Worm (Caenorhabditis elegans) whole organism, young adult: Measurements from ENCODE around the gene ztf-17.
A peak's percentile ranks its signal among the peaks of the same experiment; 100 is the strongest.

ENCODE experiments used
- B0261.1 ChIP-seq: sonication (generic microtip); optimal IDR thresholded peaks from 2 replicates; lab custom pipeline; 2016; ENCODE audit warnings: mild to moderate bottlenecking, missing genetic modification characterization, moderate library complexity, missing compliant biosample characterization
- F10E7.11 ChIP-seq: sonication (generic microtip); optimal IDR thresholded peaks from 2 replicates; lab custom pipeline; 2017; ENCODE audit warnings: mild to moderate bottlenecking, missing genetic modification characterization, moderate library complexity, missing compliant biosample characterization
- F23B12.7 ChIP-seq: sonication (generic microtip); optimal IDR thresholded peaks from 2 replicates; lab custom pipeline; 2017; ENCODE audit warnings: missing genetic modification characterization, mild to moderate bottlenecking, missing compliant biosample characterization, antibody characterized with exemption, moderate library complexity; ENCODE audit not compliant: insufficient read depth
- F33H1.4 ChIP-seq: fragments of 200-800 bp; sonication (Bioruptor generic); IDR thresholded peaks from 2 replicates; pipeline ENCODE4 v1.3.6; 2022; ENCODE audit warnings: missing genetic modification reagents, missing genetic modification characterization, missing compliant biosample characterization
- Y53F4B.3 ChIP-seq: fragments of 200-800 bp; sonication (Bioruptor generic); IDR thresholded peaks from 2 replicates; pipeline ENCODE4 v1.3.6; 2022; ENCODE audit warnings: missing genetic modification reagents, missing genetic modification characterization, missing compliant biosample characterization
- Y53G8AR.9 ChIP-seq: fragments of 200-800 bp; sonication (Bioruptor generic); conservative IDR thresholded peaks from 2 replicates; pipeline ENCODE4 v1.3.6; 2022; ENCODE audit warnings: missing genetic modification reagents, missing genetic modification characterization, missing compliant biosample characterization
- Y56A3A.18 ChIP-seq: fragments of 200-800 bp; sonication (Bioruptor generic); IDR thresholded peaks from 2 replicates; pipeline ENCODE4 v1.3.6; 2022; ENCODE audit warnings: missing genetic modification reagents, missing genetic modification characterization, missing compliant biosample characterization
- Y95B8A.8 ChIP-seq: fragments of 200-800 bp; sonication (Bioruptor generic); IDR thresholded peaks from 2 replicates; pipeline ENCODE4 v1.3.6; 2022; ENCODE audit warnings: missing genetic modification reagents, missing genetic modification characterization, missing compliant biosample characterization
- attf-5 ChIP-seq: fragments of 200-800 bp; sonication (Bioruptor generic); optimal IDR thresholded peaks from 2 replicates; lab custom pipeline; 2018; ENCODE audit warnings: mild to moderate bottlenecking, missing genetic modification characterization, missing compliant biosample characterization
- attf-6 ChIP-seq: fragments of 200-800 bp; sonication (Bioruptor generic); IDR thresholded peaks from 2 replicates; pipeline ENCODE4 v1.3.6; 2022; ENCODE audit warnings: missing genetic modification reagents, missing genetic modification characterization, missing compliant biosample characterization
- ccch-3 ChIP-seq: fragments of 200-800 bp; sonication (Bioruptor generic); optimal IDR thresholded peaks from 2 replicates; lab custom pipeline; 2018; ENCODE audit warnings: mild to moderate bottlenecking, missing genetic modification characterization, missing compliant biosample characterization
- ceh-100 ChIP-seq: fragments of 200-800 bp; sonication (Bioruptor generic); IDR thresholded peaks from 2 replicates; pipeline ENCODE4 v1.3.6; 2022; ENCODE audit warnings: missing genetic modification reagents, missing genetic modification characterization, missing compliant biosample characterization
- ceh-91 ChIP-seq: fragments of 200-800 bp; sonication (Bioruptor generic); IDR thresholded peaks from 2 replicates; pipeline ENCODE4 v1.3.6; 2022; ENCODE audit warnings: missing genetic modification reagents, missing genetic modification characterization, missing compliant biosample characterization
- dox-1 ChIP-seq: fragments of 200-800 bp; sonication (Bioruptor generic); IDR thresholded peaks from 2 replicates; pipeline ENCODE4 v1.3.6; 2022; ENCODE audit warnings: missing genetic modification reagents, missing genetic modification characterization, missing compliant biosample characterization
- efl-1 ChIP-seq: fragments of 150-350 bp; optimal IDR thresholded peaks from 2 replicates; lab custom pipeline; 2014; ENCODE audit warnings: missing biosample characterization, missing genetic modification reagents, missing genetic modification characterization
- egrh-3 ChIP-seq: fragments of 200-800 bp; sonication (Bioruptor generic); IDR thresholded peaks from 2 replicates; pipeline ENCODE4 v1.3.6; 2022; ENCODE audit warnings: missing genetic modification reagents, missing genetic modification characterization, missing compliant biosample characterization
- ekl-4 ChIP-seq: fragments of 200-800 bp; sonication (Bioruptor generic); IDR thresholded peaks from 2 replicates; pipeline ENCODE4 v1.3.6; 2022; ENCODE audit warnings: missing genetic modification reagents, missing genetic modification characterization, missing compliant biosample characterization
- ets-4 ChIP-seq: fragments of 200-800 bp; sonication (Bioruptor generic); optimal IDR thresholded peaks from 2 replicates; lab custom pipeline; 2018; ENCODE audit warnings: mild to moderate bottlenecking, missing genetic modification characterization, missing compliant biosample characterization
- gei-17 ChIP-seq: fragments of 200-800 bp; sonication (Bioruptor generic); optimal IDR thresholded peaks from 2 replicates; lab custom pipeline; 2018; ENCODE audit warnings: mild to moderate bottlenecking, missing genetic modification characterization, missing compliant biosample characterization
- him-1 ChIP-seq: sonication (generic microtip); optimal IDR thresholded peaks from 2 replicates; lab custom pipeline; 2016; ENCODE audit warnings: missing genotype, missing genetic modification reagents, missing genetic modification characterization, missing compliant biosample characterization
- hmg-1.2 ChIP-seq: fragments of 200-800 bp; sonication (Bioruptor generic); IDR thresholded peaks from 2 replicates; pipeline ENCODE4 v1.3.6; 2022; ENCODE audit warnings: missing genetic modification reagents, missing genetic modification characterization, missing compliant biosample characterization
- hrde-1 ChIP-seq: sonication (generic microtip); optimal IDR thresholded peaks from 2 replicates; lab custom pipeline; 2016; ENCODE audit warnings: missing genetic modification characterization, mild to moderate bottlenecking, missing compliant biosample characterization, moderate library complexity, missing genotype, missing genetic modification reagents, borderline replicate concordance
- let-607 ChIP-seq, 2 experiments: fragments of 200-800 bp in 1 of 2; sonication (Bioruptor generic) in 1 of 2; sonication (generic microtip) in 1 of 2; optimal IDR thresholded peaks; 2 replicates each; lab custom pipeline; 2016 to 2018; ENCODE audit warnings: mild to moderate bottlenecking in 2 of 2, missing compliant biosample characterization in 2 of 2, missing genetic modification characterization in 2 of 2, moderate library complexity in 2 of 2, missing genotype in 1 of 2
- lin-40 ChIP-seq: sonication (generic microtip); optimal IDR thresholded peaks from 2 replicates; lab custom pipeline; 2016; ENCODE audit warnings: missing genetic modification characterization, mild to moderate bottlenecking, missing compliant biosample characterization, missing genotype, missing genetic modification reagents
- lir-1 ChIP-seq: fragments of 200-800 bp; sonication (Bioruptor generic); conservative IDR thresholded peaks from 2 replicates; pipeline ENCODE4 v1.3.6; 2022; ENCODE audit warnings: missing genetic modification reagents, missing genetic modification characterization, missing compliant biosample characterization
- lsl-1 ChIP-seq: fragments of 200-800 bp; sonication (Bioruptor generic); optimal IDR thresholded peaks from 2 replicates; lab custom pipeline; 2018; ENCODE audit warnings: mild to moderate bottlenecking, missing genetic modification characterization, moderate library complexity, missing compliant biosample characterization
- madf-3 ChIP-seq: fragments of 200-800 bp; sonication (Bioruptor generic); IDR thresholded peaks from 2 replicates; pipeline ENCODE4 v1.3.6; 2022; ENCODE audit warnings: missing genetic modification reagents, missing genetic modification characterization, missing compliant biosample characterization
- madf-6 ChIP-seq: fragments of 200-800 bp; sonication (Bioruptor generic); IDR thresholded peaks from 2 replicates; pipeline ENCODE4 v1.3.6; 2022; ENCODE audit warnings: missing genetic modification reagents, missing genetic modification characterization, missing compliant biosample characterization
- madf-8 ChIP-seq: fragments of 200-800 bp; sonication (Bioruptor generic); conservative IDR thresholded peaks from 2 replicates; pipeline ENCODE4 v1.3.6; 2022; ENCODE audit warnings: missing genetic modification reagents, missing genetic modification characterization, missing compliant biosample characterization
- mcd-1 ChIP-seq: fragments of 200-800 bp; sonication (Bioruptor generic); IDR thresholded peaks from 2 replicates; pipeline ENCODE4 v1.3.6; 2022; ENCODE audit warnings: missing genetic modification reagents, missing genetic modification characterization, missing compliant biosample characterization
- nhr-179 ChIP-seq: sonication (generic microtip); optimal IDR thresholded peaks from 2 replicates; lab custom pipeline; 2016; ENCODE audit warnings: mild to moderate bottlenecking, missing genetic modification characterization, missing compliant biosample characterization
- pbrm-1 ChIP-seq: fragments of 200-800 bp; sonication (Bioruptor generic); IDR thresholded peaks from 2 replicates; pipeline ENCODE4 v1.3.6; 2022; ENCODE audit warnings: missing genetic modification reagents, missing genetic modification characterization, missing compliant biosample characterization
- rcor-1 ChIP-seq: fragments of 200-800 bp; sonication (Bioruptor generic); IDR thresholded peaks from 2 replicates; pipeline ENCODE4 v1.3.6; 2022; ENCODE audit warnings: missing genetic modification reagents, missing genetic modification characterization, missing compliant biosample characterization
- rec-8 ChIP-seq, 2 experiments: sonication (generic microtip); optimal IDR thresholded peaks; 2 replicates each; lab custom pipeline; 2016; ENCODE audit warnings: mild to moderate bottlenecking in 2 of 2, missing genetic modification characterization in 2 of 2, missing genetic modification reagents in 2 of 2, missing genotype in 2 of 2, missing biosample characterization in 1 of 2, missing compliant biosample characterization in 1 of 2, moderate library complexity in 1 of 2
- repo-1 ChIP-seq: sonication (generic microtip); optimal IDR thresholded peaks from 2 replicates; lab custom pipeline; 2017; ENCODE audit warnings: mild to moderate bottlenecking, missing genetic modification characterization, missing compliant biosample characterization
- rpc-1 ChIP-seq, 2 experiments: fragments of 150-350 bp in 1 of 2; sonication (generic microtip) in 1 of 2; optimal IDR thresholded peaks; 2 replicates each; lab custom pipeline; 2014 to 2018; ENCODE audit warnings: missing biosample characterization in 1 of 2, missing genetic modification characterization in 1 of 2, missing genetic modification reagents in 1 of 2, missing genotype in 1 of 2
- sdz-38 ChIP-seq: sonication (generic microtip); optimal IDR thresholded peaks from 2 replicates; lab custom pipeline; 2016; ENCODE audit warnings: missing genotype, missing genetic modification characterization, missing compliant biosample characterization
- snpc-1.1 ChIP-seq: sonication (generic microtip); optimal IDR thresholded peaks from 2 replicates; lab custom pipeline; 2017; ENCODE audit warnings: missing genetic modification characterization, mild to moderate bottlenecking, missing compliant biosample characterization, antibody characterized with exemption, moderate library complexity, missing genotype, missing genetic modification reagents; ENCODE audit not compliant: insufficient read depth
- snpc-1.3 ChIP-seq: sonication (generic microtip); optimal IDR thresholded peaks from 2 replicates; lab custom pipeline; 2017; ENCODE audit warnings: missing genetic modification characterization, mild to moderate bottlenecking, missing compliant biosample characterization, antibody characterized with exemption, moderate library complexity, missing genotype, missing genetic modification reagents; ENCODE audit not compliant: insufficient read depth
- tlf-1 ChIP-seq: fragments of 200-800 bp; sonication (Bioruptor generic); optimal IDR thresholded peaks from 2 replicates; lab custom pipeline; 2018; ENCODE audit warnings: mild to moderate bottlenecking, missing genetic modification characterization, missing compliant biosample characterization
- unc-130 ChIP-seq: sonication (generic microtip); optimal IDR thresholded peaks from 2 replicates; lab custom pipeline; 2016; ENCODE audit warnings: missing genetic modification reagents, missing genetic modification characterization, missing compliant biosample characterization
- xnd-1 ChIP-seq: sonication (generic microtip); optimal IDR thresholded peaks from 2 replicates; lab custom pipeline; 2016; ENCODE audit warnings: missing genotype, missing genetic modification reagents, missing genetic modification characterization, missing compliant biosample characterization
- ztf-18 ChIP-seq: sonication (generic microtip); optimal IDR thresholded peaks from 2 replicates; lab custom pipeline; 2016; ENCODE audit warnings: missing genotype, mild to moderate bottlenecking, missing genetic modification characterization, missing compliant biosample characterization
- ztf-26 ChIP-seq: sonication (generic microtip); optimal IDR thresholded peaks from 2 replicates; lab custom pipeline; 2017; ENCODE audit warnings: missing genetic modification characterization, missing compliant biosample characterization
- ztf-28 ChIP-seq: fragments of 200-800 bp; sonication (Bioruptor generic); IDR thresholded peaks from 2 replicates; pipeline ENCODE4 v1.3.6; 2022; ENCODE audit warnings: missing genetic modification reagents, missing genetic modification characterization, missing compliant biosample characterization
- ztf-6 ChIP-seq: fragments of 200-800 bp; sonication (Bioruptor generic); IDR thresholded peaks from 2 replicates; pipeline ENCODE4 v1.3.6; 2022; ENCODE audit warnings: missing genetic modification reagents, missing genetic modification characterization, missing compliant biosample characterization

Gene ztf-17

ce11 chrII:7880373-7880862 is 10.5 kb upstream of the ztf-17 start, which contains the start of gene perm-1:
TSS of gene perm-1 (plus strand) at chrII:7880812.
- no peak for TF ChIP-seq attf-5 (GFP tag; lab: Kevin White, UChicago)
- TF ChIP-seq Y53G8AR.9 (GFP tag; lab: Robert Waterston, UW): peak; percentile 50; the same call in 1 of the 2 replicates
- TF ChIP-seq sdz-38 (tag; lab: Kevin White, UChicago): no peak
- TF ChIP-seq madf-8: peak; percentile 96
- TF ChIP-seq madf-6: peak; percentile 99
- peak; percentile 47 for TF ChIP-seq hrde-1 (tag; lab: Kevin White, UChicago)
- peak; percentile 93 for TF ChIP-seq unc-130
- TF ChIP-seq madf-3: peak; percentile 91
- TF ChIP-seq rcor-1: peak; percentile 90
- peak; percentile 82 for TF ChIP-seq snpc-1.3 (tag; lab: Kevin White, UChicago)
- TF ChIP-seq nhr-179 (tag; lab: Kevin White, UChicago): no peak
- peak; percentile 44 for TF ChIP-seq ztf-18
- peak; percentile 48; the same call in 1 of the 2 replicates for TF ChIP-seq ceh-100 (GFP tag; lab: Robert Waterston, UW)
- TF ChIP-seq ztf-26: no peak
- no peak for TF ChIP-seq repo-1
- peak; percentile 71; the same call in 1 of the 2 replicates for TF ChIP-seq ztf-28 (GFP tag; lab: Robert Waterston, UW)
- TF ChIP-seq xnd-1 (tag; lab: Kevin White, UChicago): peak; percentile 95
- no peak for TF ChIP-seq B0261.1 (tag; lab: Kevin White, UChicago)
- TF ChIP-seq ztf-6 (GFP tag; lab: Robert Waterston, UW): no peak
- no peak for TF ChIP-seq ccch-3
- no peak for TF ChIP-seq F10E7.11 (tag; lab: Kevin White, UChicago)
- TF ChIP-seq efl-1 (GFP tag; lab: Kevin White, UChicago): peak; percentile 96
- TF ChIP-seq lsl-1 (GFP tag; lab: Kevin White, UChicago): peak; percentile 98
- peak; percentile 44 for TF ChIP-seq him-1 (tag; lab: Kevin White, UChicago)
- TF ChIP-seq let-607 (tag; optimal IDR thresholded peaks at IDR 0.05; lab: Kevin White, UChicago): no peak
- peak; percentile 96 for TF ChIP-seq ceh-91
- no peak for TF ChIP-seq gei-17 (GFP tag; lab: Kevin White, UChicago)
- peak; percentile 92 for TF ChIP-seq Y95B8A.8 (GFP tag; lab: Robert Waterston, UW)
- TF ChIP-seq lir-1: peak; percentile 36; the same call in 1 of the 2 replicates
- no peak for TF ChIP-seq Y56A3A.18
- TF ChIP-seq rec-8 (tag; optimal IDR thresholded peaks at IDR 0.05; lab: Kevin White, UChicago): no peak
- peak; percentile 73 for TF ChIP-seq snpc-1.1
- no peak for TF ChIP-seq rpc-1 (optimal IDR thresholded peaks at IDR 0.05; lab: Kevin White, UChicago)
- no peak for TF ChIP-seq rpc-1 (tag; optimal IDR thresholded peaks at IDR 0.05; lab: Kevin White, UChicago)
- no peak for TF ChIP-seq ets-4 (GFP tag; lab: Kevin White, UChicago)
- peak; percentile 60; the same call in 1 of the 2 replicates for TF ChIP-seq Y53F4B.3
- TF ChIP-seq dox-1: peak; percentile 85
- no peak for TF ChIP-seq attf-6 (GFP tag; lab: Robert Waterston, UW)
- TF ChIP-seq pbrm-1 (GFP tag; lab: Robert Waterston, UW): peak; percentile 57
- peak; percentile 71; the same call in 1 of the 2 replicates for TF ChIP-seq hmg-1.2 (GFP tag; lab: Robert Waterston, UW)
- peak; percentile 37 for TF ChIP-seq F23B12.7 (tag; lab: Kevin White, UChicago)
- TF ChIP-seq lin-40 (tag; lab: Kevin White, UChicago): no peak
- TF ChIP-seq egrh-3 (GFP tag; lab: Robert Waterston, UW): no peak
- TF ChIP-seq F33H1.4 (GFP tag; lab: Robert Waterston, UW): peak; percentile 98
- peak; percentile 93 for TF ChIP-seq tlf-1 (GFP tag; lab: Kevin White, UChicago)
- peak; percentile 65; the same call in 1 of the 2 replicates for TF ChIP-seq mcd-1 (GFP tag; lab: Robert Waterston, UW)
- peak; percentile 81 for TF ChIP-seq ekl-4
